Fruit fly (Drosophila melanogaster): ENCODE data around the gene CG15539.

The CG15539 gene

dm6 chr3R:30518274-30518873, 12.6 kb downstream of the CG15539 start:
- no peak for TF ChIP-seq ttk (optimal IDR thresholded peaks at IDR 0.05)
- TF ChIP-seq Sin3A (optimal IDR thresholded peaks at IDR 0.05), result no peak
- TF ChIP-seq psq (optimal IDR thresholded peaks at IDR 0.05), result no peak
- TF ChIP-seq h (optimal IDR thresholded peaks at IDR 0.05), result no peak
- no peak for TF ChIP-seq insv (optimal IDR thresholded peaks at IDR 0.05)
- no peak for TF ChIP-seq Myc (optimal IDR thresholded peaks at IDR 0.05)

dm6 chr3R:30525629-30526028, 19.8 kb downstream of the CG15539 start:
- TF ChIP-seq Myc (optimal IDR thresholded peaks at IDR 0.05) (no peak), insv (optimal IDR thresholded peaks at IDR 0.05) (no peak)

- TF ChIP-seq ttk (optimal IDR thresholded peaks at IDR 0.05), result no peak
- TF ChIP-seq insv (optimal IDR thresholded peaks at IDR 0.05), result no peak
- TF ChIP-seq Sin3A (optimal IDR thresholded peaks at IDR 0.05), result no peak
- TF ChIP-seq h (optimal IDR thresholded peaks at IDR 0.05), result no peak
- TF ChIP-seq psq (optimal IDR thresholded peaks at IDR 0.05), result no peak
- no peak for TF ChIP-seq Myc (optimal IDR thresholded peaks at IDR 0.05)
Measured at dm6 chr3R:30526799-30527465, 21.1 kb downstream of the CG15539 start, which contains the start of gene jdp. Gene jdp, minus strand, starts transcription at chr3R:30527037.

dm6 chr3R:30528692-30529305, 23.0 kb downstream of the CG15539 start:
- TF ChIP-seq ttk (optimal IDR thresholded peaks at IDR 0.05), result no peak
- TF ChIP-seq Sin3A (optimal IDR thresholded peaks at IDR 0.05), result no peak
- TF ChIP-seq Myc (optimal IDR thresholded peaks at IDR 0.05), result no peak
- no peak for TF ChIP-seq h (optimal IDR thresholded peaks at IDR 0.05)
- no peak for TF ChIP-seq insv (optimal IDR thresholded peaks at IDR 0.05)
- TF ChIP-seq psq (optimal IDR thresholded peaks at IDR 0.05), result no peak

- TF ChIP-seq h (optimal IDR thresholded peaks at IDR 0.05) (no peak), psq (optimal IDR thresholded peaks at IDR 0.05) (no peak), ttk (optimal IDR thresholded peaks at IDR 0.05) (no peak), insv (optimal IDR thresholded peaks at IDR 0.05) (no peak), Myc (optimal IDR thresholded peaks at IDR 0.05) (no peak), Sin3A (optimal IDR thresholded peaks at IDR 0.05) (no peak)
Measured at dm6 chr3R:30529570-30529969, 23.8 kb downstream of the CG15539 start.

- TF ChIP-seq insv (optimal IDR thresholded peaks at IDR 0.05) (no peak), Sin3A (optimal IDR thresholded peaks at IDR 0.05) (no peak)
Measured at dm6 chr3R:30531129-30531708, 25.4 kb downstream of the CG15539 start.

- TF ChIP-seq ttk (optimal IDR thresholded peaks at IDR 0.05), result no peak
- no peak for TF ChIP-seq Myc (optimal IDR thresholded peaks at IDR 0.05)
- no peak for TF ChIP-seq psq (optimal IDR thresholded peaks at IDR 0.05)
- TF ChIP-seq Sin3A (optimal IDR thresholded peaks at IDR 0.05), result no peak
- TF ChIP-seq h (optimal IDR thresholded peaks at IDR 0.05), result no peak
- TF ChIP-seq insv (optimal IDR thresholded peaks at IDR 0.05), result no peak
Measured at dm6 chr3R:30531989-30532653, 26.3 kb downstream of the CG15539 start, which contains the start of gene tmod. Gene tmod, plus strand, starts transcription at chr3R:30532607.

- TF ChIP-seq Sin3A (optimal IDR thresholded peaks at IDR 0.05), result no peak
- no peak for TF ChIP-seq ttk (optimal IDR thresholded peaks at IDR 0.05)
Measured at dm6 chr3R:30534444-30534843, 28.7 kb downstream of the CG15539 start.

dm6 chr3R:30536432-30536831, 30.6 kb downstream of the CG15539 start:
- TF ChIP-seq Sin3A (optimal IDR thresholded peaks at IDR 0.05), result no peak
- no peak for TF ChIP-seq psq (optimal IDR thresholded peaks at IDR 0.05)
- no peak for TF ChIP-seq h (optimal IDR thresholded peaks at IDR 0.05)
- no peak for TF ChIP-seq insv (optimal IDR thresholded peaks at IDR 0.05)
- TF ChIP-seq Myc (optimal IDR thresholded peaks at IDR 0.05), result no peak
- no peak for TF ChIP-seq ttk (optimal IDR thresholded peaks at IDR 0.05)

- no peak for TF ChIP-seq h (optimal IDR thresholded peaks at IDR 0.05)
- no peak for TF ChIP-seq insv (optimal IDR thresholded peaks at IDR 0.05)
- TF ChIP-seq Sin3A (optimal IDR thresholded peaks at IDR 0.05), result no peak
- TF ChIP-seq Myc (optimal IDR thresholded peaks at IDR 0.05), result no peak
- TF ChIP-seq psq (optimal IDR thresholded peaks at IDR 0.05), result no peak
- TF ChIP-seq ttk (optimal IDR thresholded peaks at IDR 0.05), result no peak
Measured at dm6 chr3R:30536919-30537318, 31.1 kb downstream of the CG15539 start.

dm6 chr3R:30540196-30540595, 34.4 kb downstream of the CG15539 start:
- TF ChIP-seq psq (optimal IDR thresholded peaks at IDR 0.05) (no peak), ttk (optimal IDR thresholded peaks at IDR 0.05) (no peak), Myc (optimal IDR thresholded peaks at IDR 0.05) (no peak), h (optimal IDR thresholded peaks at IDR 0.05) (no peak), insv (optimal IDR thresholded peaks at IDR 0.05) (no peak), Sin3A (optimal IDR thresholded peaks at IDR 0.05) (no peak)

dm6 chr3R:30541469-30541868, 35.7 kb downstream of the CG15539 start:
- TF ChIP-seq Sin3A (optimal IDR thresholded peaks at IDR 0.05), result no peak
- no peak for TF ChIP-seq insv (optimal IDR thresholded peaks at IDR 0.05)
- TF ChIP-seq Myc (optimal IDR thresholded peaks at IDR 0.05), result no peak
- TF ChIP-seq psq (optimal IDR thresholded peaks at IDR 0.05), result no peak
- no peak for TF ChIP-seq h (optimal IDR thresholded peaks at IDR 0.05)
- no peak for TF ChIP-seq ttk (optimal IDR thresholded peaks at IDR 0.05)
